Worm (Caenorhabditis elegans) whole organism, L1 larva: ENCODE measurements around the gene lron-13.

ENCODE experiments used
- ceh-90 ChIP-seq: sonication (generic microtip); optimal IDR thresholded peaks from 2 replicates; lab custom pipeline; 2016; ENCODE audit warnings: missing genetic modification characterization, missing compliant biosample characterization
- dpl-1 ChIP-seq, 3 experiments: fragments of 150-350 bp in 2 of 3; sonication (generic microtip) in 1 of 3; optimal IDR thresholded peaks; 2 replicates each; lab custom pipeline; 2014 to 2017; ENCODE audit warnings: missing biosample characterization in 3 of 3, missing genetic modification characterization in 3 of 3, missing genetic modification reagents in 3 of 3
- efl-3 ChIP-seq: fragments of 200-800 bp; sonication (Bioruptor generic); optimal IDR thresholded peaks from 2 replicates; lab custom pipeline; 2018; ENCODE audit warnings: mild to moderate bottlenecking, missing genetic modification characterization, missing compliant biosample characterization
- mep-1 ChIP-seq: fragments of 150-350 bp; optimal IDR thresholded peaks from 2 replicates; lab custom pipeline; 2014; ENCODE audit warnings: missing biosample characterization, missing genetic modification characterization
- nhr-237 ChIP-seq: fragments of 150-350 bp; optimal IDR thresholded peaks from 2 replicates; lab custom pipeline; 2014; ENCODE audit warnings: missing biosample characterization, missing genetic modification characterization
- nhr-84 ChIP-seq: sonication (generic microtip); optimal IDR thresholded peaks from 2 replicates; lab custom pipeline; 2017; ENCODE audit warnings: missing biosample characterization, missing genetic modification characterization
- pax-3 ChIP-seq: fragments of 200-800 bp; sonication (Bioruptor generic); optimal IDR thresholded peaks from 2 replicates; lab custom pipeline; 2018; ENCODE audit warnings: mild to moderate bottlenecking, missing genetic modification characterization, moderate library complexity, missing compliant biosample characterization
- pqm-1 ChIP-seq: sonication (generic microtip); optimal IDR thresholded peaks from 3 replicates; lab custom pipeline; 2017; ENCODE audit warnings: missing biosample characterization, missing genetic modification characterization
- ztf-11 ChIP-seq, 2 experiments: sonication (generic microtip); optimal IDR thresholded peaks; 2 replicates each; lab custom pipeline; 2016 to 2017; ENCODE audit warnings: missing genetic modification characterization in 2 of 2, missing biosample characterization in 1 of 2, missing compliant biosample characterization in 1 of 2

- TF ChIP-seq ztf-11 (tag; optimal IDR thresholded peaks at IDR 0.05; lab: Kevin White, UChicago) = no peak
- no peak for TF ChIP-seq pqm-1 (tag; lab: Kevin White, UChicago)
- no peak for TF ChIP-seq mep-1 (tag; lab: Kevin White, UChicago)
- no peak for TF ChIP-seq efl-3 (GFP tag; lab: Kevin White, UChicago)
- no peak for TF ChIP-seq nhr-84 (tag; lab: Kevin White, UChicago)
- no peak for TF ChIP-seq ceh-90
- TF ChIP-seq dpl-1 (GFP tag; optimal IDR thresholded peaks at IDR 0.05; lab: Kevin White, UChicago) = no peak
- no peak for TF ChIP-seq pax-3 (tag; lab: Kevin White, UChicago)
- TF ChIP-seq nhr-237 (tag; lab: Kevin White, UChicago) = no peak
These were observed 36.3 kb downstream of the lron-13 start for ce11 chrIII:13563583-13563982.
